Fruit fly (Drosophila melanogaster) whole organism, prepupa: ENCODE data around the gene RpL14.

Source experiments
- CG10669 ChIP-seq: fragments of 200-800 bp; sonication (Bioruptor generic); optimal IDR thresholded peaks from 3 replicates; lab custom pipeline; 2018; ENCODE audit warnings: missing biosample characterization, mild to moderate bottlenecking, missing genetic modification characterization, moderate library complexity
- Eip75B ChIP-seq: fragments of 200-800 bp; sonication (Bioruptor generic); optimal IDR thresholded peaks from 3 replicates; lab custom pipeline; 2016; ENCODE audit warnings: missing biosample characterization, missing genetic modification characterization
- Hr39 ChIP-seq: fragments of 200-800 bp; sonication (Bioruptor generic); optimal IDR thresholded peaks from 2 replicates; lab custom pipeline; 2016; ENCODE audit warnings: missing biosample characterization, missing genetic modification characterization
- dsx ChIP-seq: fragments of 200-800 bp; optimal IDR thresholded peaks from 3 replicates; lab custom pipeline; 2019; ENCODE audit warnings: missing biosample characterization, mild to moderate bottlenecking, missing genetic modification characterization, moderate library complexity; ENCODE audit not compliant: poor library complexity, severe bottlenecking

DNA sequence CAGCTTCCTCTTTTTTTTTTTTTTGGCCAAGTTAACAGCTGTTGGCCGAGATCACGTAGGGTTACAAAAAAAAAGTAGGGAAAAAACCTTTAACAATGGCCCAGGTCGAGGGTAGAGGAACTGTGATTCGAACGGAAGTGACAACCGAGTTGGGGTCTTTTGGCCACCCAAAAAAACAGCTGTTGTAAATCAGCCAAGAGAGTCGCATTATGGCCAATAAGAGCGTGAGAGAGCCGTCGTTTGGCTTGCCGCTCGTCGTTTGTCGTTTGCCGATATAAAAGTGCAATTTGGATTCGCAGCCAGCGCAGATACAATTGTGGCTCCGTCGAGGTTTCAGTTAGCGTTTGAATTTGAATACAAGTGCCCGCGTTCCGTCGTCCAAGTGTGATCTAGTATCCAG lies 39.3 kb downstream of the RpL14 start, which contains the start of gene Cpr66D:
- TF ChIP-seq Hr39 (no peak), Eip75B (GFP tag; lab: Kevin White, UChicago) (no peak), dsx (GFP tag; lab: Kevin White, UChicago) (no peak), CG10669 (GFP tag; lab: Kevin White, UChicago) (no peak)
